Worm (Caenorhabditis elegans) whole organism, L4 larva: Measurements from ENCODE around the gene Y54G2A.13.
A peak's percentile ranks its signal among the peaks of the same experiment; 100 is the strongest.

ENCODE experiments used
- Y48G9A.11 ChIP-seq: fragments of 200-800 bp; sonication (Bioruptor generic); IDR thresholded peaks from 2 replicates; pipeline ENCODE4 v1.3.6; 2022; ENCODE audit warnings: missing genetic modification reagents, missing genetic modification characterization, missing compliant biosample characterization
- Y5F2A.4 ChIP-seq: fragments of 200-800 bp; sonication (Bioruptor generic); optimal IDR thresholded peaks from 2 replicates; lab custom pipeline; 2018; ENCODE audit warnings: mild to moderate bottlenecking, missing genetic modification characterization, missing compliant biosample characterization
- ZK546.5 ChIP-seq, 2 experiments: sonication (generic microtip); optimal IDR thresholded peaks; 2 replicates each; lab custom pipeline; 2017; ENCODE audit warnings: missing biosample characterization in 2 of 2, missing genetic modification characterization in 2 of 2
- aha-1 ChIP-seq: fragments of 150-350 bp; peaks from one replicate; lab custom pipeline; 2014; ENCODE audit warnings: missing biosample characterization, missing genetic modification characterization
- ceh-32 ChIP-seq: sonication (generic microtip); optimal IDR thresholded peaks from 2 replicates; lab custom pipeline; 2016; ENCODE audit warnings: mild to moderate bottlenecking, missing genetic modification characterization, missing compliant biosample characterization; ENCODE audit not compliant: poor library complexity
- ces-1 ChIP-seq: fragments of 150-350 bp; sonication (generic microtip); optimal IDR thresholded peaks from 4 replicates; lab custom pipeline; 2014; ENCODE audit warnings: missing biosample characterization, missing genetic modification reagents, missing genetic modification characterization
- cey-2 ChIP-seq: sonication (generic microtip); optimal IDR thresholded peaks from 3 replicates; lab custom pipeline; 2017; ENCODE audit warnings: missing genetic modification characterization, mild to moderate bottlenecking, missing compliant biosample characterization, antibody characterized with exemption, borderline replicate concordance; ENCODE audit not compliant: insufficient read depth
- daf-19 ChIP-seq: fragments of 200-800 bp; sonication (Bioruptor generic); conservative IDR thresholded peaks from 2 replicates; pipeline ENCODE4 v1.3.6; 2022; ENCODE audit warnings: missing genetic modification characterization, missing compliant biosample characterization
- daf-8 ChIP-seq: fragments of 200-800 bp; sonication (Bioruptor generic); IDR thresholded peaks from 2 replicates; pipeline ENCODE4 v1.3.6; 2022; ENCODE audit warnings: missing genetic modification characterization, missing compliant biosample characterization
- duxl-1 ChIP-seq: sonication (generic microtip); optimal IDR thresholded peaks from 2 replicates; lab custom pipeline; 2016; ENCODE audit warnings: mild to moderate bottlenecking, missing genetic modification characterization, moderate library complexity, missing compliant biosample characterization; ENCODE audit not compliant: poor library complexity
- fos-1 ChIP-seq: fragments of 150-350 bp; optimal IDR thresholded peaks from 2 replicates; lab custom pipeline; 2014; ENCODE audit warnings: missing biosample characterization, missing genetic modification characterization
- gei-8 ChIP-seq: fragments of 200-800 bp; sonication (Bioruptor generic); optimal IDR thresholded peaks from 2 replicates; lab custom pipeline; 2018; ENCODE audit warnings: mild to moderate bottlenecking, missing genetic modification characterization, missing compliant biosample characterization
- hmg-1.1 ChIP-seq: fragments of 200-800 bp; sonication (Bioruptor generic); IDR thresholded peaks from 2 replicates; pipeline ENCODE4 v1.3.6; 2022; ENCODE audit warnings: missing genetic modification reagents, missing genetic modification characterization, missing compliant biosample characterization
- jun-1 ChIP-seq: fragments of 150-350 bp; optimal IDR thresholded peaks from 2 replicates; lab custom pipeline; 2014; ENCODE audit warnings: missing biosample characterization, missing genetic modification reagents, missing genetic modification characterization
- lim-7 ChIP-seq: fragments of 200-800 bp; sonication (Bioruptor generic); IDR thresholded peaks from 2 replicates; pipeline ENCODE4 v1.3.6; 2022; ENCODE audit warnings: missing genetic modification characterization, missing compliant biosample characterization
- lin-13 ChIP-seq: fragments of 150-350 bp; optimal IDR thresholded peaks from 2 replicates; lab custom pipeline; 2014; ENCODE audit warnings: missing biosample characterization, missing genetic modification reagents, missing genetic modification characterization
- madf-5 ChIP-seq, 2 experiments: fragments of 200-800 bp; sonication (Bioruptor generic); IDR thresholded peaks; 2 replicates each; pipeline ENCODE4 v1.3.6; 2022; ENCODE audit warnings: missing compliant biosample characterization in 2 of 2, missing genetic modification characterization in 2 of 2
- madf-9 ChIP-seq: fragments of 200-800 bp; sonication (Bioruptor generic); conservative IDR thresholded peaks from 2 replicates; pipeline ENCODE4 v1.3.6; 2022; ENCODE audit warnings: missing genetic modification reagents, missing genetic modification characterization, missing compliant biosample characterization
- mep-1 ChIP-seq: fragments of 150-350 bp; sonication (generic microtip); optimal IDR thresholded peaks from 3 replicates; lab custom pipeline; 2014; ENCODE audit warnings: missing biosample characterization, missing genetic modification characterization
- mes-2 ChIP-seq: sonication (generic microtip); optimal IDR thresholded peaks from 2 replicates; lab custom pipeline; 2016; ENCODE audit warnings: missing genotype, mild to moderate bottlenecking, missing genetic modification characterization, missing compliant biosample characterization; ENCODE audit not compliant: poor library complexity, severe bottlenecking
- nhr-102 ChIP-seq: sonication (generic microtip); optimal IDR thresholded peaks from 2 replicates; lab custom pipeline; 2016; ENCODE audit warnings: mild to moderate bottlenecking, missing genetic modification characterization, moderate library complexity, missing compliant biosample characterization
- nhr-25 ChIP-seq: sonication (generic microtip); optimal IDR thresholded peaks from 2 replicates; lab custom pipeline; 2017; ENCODE audit warnings: missing genetic modification characterization, mild to moderate bottlenecking, missing compliant biosample characterization, antibody characterized with exemption, moderate library complexity, borderline replicate concordance; ENCODE audit not compliant: insufficient read depth
- nhr-42 ChIP-seq: fragments of 200-800 bp; sonication (Bioruptor generic); IDR thresholded peaks from 2 replicates; pipeline ENCODE4 v1.3.6; 2022; ENCODE audit warnings: missing genetic modification characterization, missing compliant biosample characterization
- nhr-76 ChIP-seq: fragments of 150-350 bp; optimal IDR thresholded peaks from 2 replicates; lab custom pipeline; 2014; ENCODE audit warnings: missing biosample characterization, missing genetic modification characterization
- php-3 ChIP-seq: fragments of 200-800 bp; sonication (Bioruptor generic); IDR thresholded peaks from 2 replicates; pipeline ENCODE4 v1.3.6; 2022; ENCODE audit warnings: missing genetic modification reagents, missing genetic modification characterization, missing compliant biosample characterization
- rbr-2 ChIP-seq: sonication (generic microtip); optimal IDR thresholded peaks from 2 replicates; lab custom pipeline; 2016; ENCODE audit warnings: missing genotype, missing genetic modification characterization, missing compliant biosample characterization
- saeg-2 ChIP-seq: fragments of 200-800 bp; sonication (Bioruptor generic); IDR thresholded peaks from 2 replicates; pipeline ENCODE4 v1.3.6; 2022; ENCODE audit warnings: missing genetic modification reagents, missing genetic modification characterization, missing compliant biosample characterization
- sdz-12 ChIP-seq: fragments of 200-800 bp; sonication (Bioruptor generic); optimal IDR thresholded peaks from 2 replicates; lab custom pipeline; 2018; ENCODE audit warnings: mild to moderate bottlenecking, missing genetic modification characterization, missing compliant biosample characterization
- set-16 ChIP-seq: fragments of 200-800 bp; sonication (Bioruptor generic); IDR thresholded peaks from 2 replicates; pipeline ENCODE4 v1.3.6; 2022; ENCODE audit warnings: missing genetic modification reagents, missing genetic modification characterization, missing compliant biosample characterization
- skn-1 ChIP-seq: fragments of 150-350 bp; optimal IDR thresholded peaks from 2 replicates; lab custom pipeline; 2014; ENCODE audit warnings: missing biosample characterization, missing genetic modification characterization
- snpc-1.2 ChIP-seq: fragments of 200-800 bp; sonication (Bioruptor generic); IDR thresholded peaks from 2 replicates; pipeline ENCODE4 v1.3.6; 2022; ENCODE audit warnings: missing genetic modification reagents, missing genetic modification characterization, missing compliant biosample characterization
- spr-1 ChIP-seq: sonication (generic microtip); optimal IDR thresholded peaks from 2 replicates; lab custom pipeline; 2016; ENCODE audit warnings: mild to moderate bottlenecking, missing genetic modification characterization, missing compliant biosample characterization
- spr-3 ChIP-seq: fragments of 200-800 bp; sonication (Bioruptor generic); optimal IDR thresholded peaks from 2 replicates; lab custom pipeline; 2018; ENCODE audit warnings: mild to moderate bottlenecking, missing genetic modification characterization, missing compliant biosample characterization
- unc-62 ChIP-seq, 3 experiments: fragments of 150-350 bp in 1 of 3; sonication (generic microtip); optimal IDR thresholded peaks in 2 of 3; peaks in 1 of 3; 1 replicate in 1 of 3; 2 replicates in 2 of 3; lab custom pipeline; 2014 to 2017; ENCODE audit warnings: missing biosample characterization in 3 of 3, missing genetic modification characterization in 3 of 3, missing genetic modification reagents in 3 of 3, missing genotype in 1 of 3
- zfp-3 ChIP-seq: fragments of 200-800 bp; sonication (Bioruptor generic); conservative IDR thresholded peaks from 2 replicates; pipeline ENCODE4 v1.3.6; 2022; ENCODE audit warnings: missing genetic modification reagents, missing genetic modification characterization, missing compliant biosample characterization

Gene Y54G2A.13

ce11 chrIV:2772209-2772851 is 47.2 kb downstream of the Y54G2A.13 start (continued):
- TF ChIP-seq nhr-76 (no peak), fos-1 (tag; lab: Kevin White, UChicago) (no peak), ZK546.5 (tag; optimal IDR thresholded peaks at IDR 0.05; lab: Kevin White, UChicago) (no peak), saeg-2 (GFP tag; lab: Robert Waterston, UW) (no peak), hmg-1.1 (GFP tag; lab: Robert Waterston, UW) (no peak), gei-8 (GFP tag; lab: Kevin White, UChicago) (peak; percentile 40), nhr-42 (GFP tag; lab: Robert Waterston, UW) (no peak), Y5F2A.4 (GFP tag; lab: Kevin White, UChicago) (no peak), ces-1 (no peak), mep-1 (tag; lab: Kevin White, UChicago) (no peak), spr-1 (tag; lab: Kevin White, UChicago) (no peak), cey-2 (no peak)

ce11 chrIV:2771692-2772091 is 47.8 kb downstream of the Y54G2A.13 start, which contains the start of gene Y54G2A.11:
Gene Y54G2A.11 (minus strand): TSS chrIV:2771792.
- TF ChIP-seq duxl-1 (tag; lab: Kevin White, UChicago) (no peak), daf-8 (GFP tag; lab: Robert Waterston, UW) (no peak), unc-62 (GFP tag; optimal IDR thresholded peaks at IDR 0.05 in 1 of 2; lab: Kevin White, UChicago) (no peak), unc-62 (tag; optimal IDR thresholded peaks at IDR 0.05; lab: Kevin White, UChicago) (no peak), nhr-102 (tag; lab: Kevin White, UChicago) (no peak), skn-1 (tag; lab: Kevin White, UChicago) (no peak), php-3 (no peak), rbr-2 (tag; lab: Kevin White, UChicago) (no peak), lin-13 (GFP tag; lab: Kevin White, UChicago) (no peak), Y48G9A.11 (GFP tag; lab: Robert Waterston, UW) (no peak)

ce11 chrIV:2770835-2771234 is 48.7 kb downstream of the Y54G2A.13 start:
- TF ChIP-seq ces-1 (no peak), set-16 (GFP tag; lab: Robert Waterston, UW) (peak; percentile 79), aha-1 (tag; lab: Kevin White, UChicago) (peak; percentile 93), madf-9 (GFP tag; lab: Robert Waterston, UW) (peak; percentile 6; the same call in 1 of the 2 replicates), mes-2 (tag; lab: Kevin White, UChicago) (no peak), snpc-1.2 (peak; percentile 55; the same call in 1 of the 2 replicates), daf-8 (GFP tag; lab: Robert Waterston, UW) (no peak), spr-3 (GFP tag; lab: Kevin White, UChicago) (peak; percentile 12), ceh-32 (no peak), zfp-3 (GFP tag; lab: Robert Waterston, UW) (no peak), lim-7 (GFP tag; lab: Robert Waterston, UW) (0 out of 2 replicates have a peak, but pooled peaks have one; percentile 37), sdz-12 (GFP tag; lab: Kevin White, UChicago) (peak; percentile 52)

ce11 chrIV:2770067-2770466 is 49.5 kb downstream of the Y54G2A.13 start:
- TF ChIP-seq unc-62 (GFP tag; optimal IDR thresholded peaks at IDR 0.05 in 1 of 2; lab: Kevin White, UChicago) (peak in 1 of 2 experiments; percentile 93), unc-62 (tag; optimal IDR thresholded peaks at IDR 0.05; lab: Kevin White, UChicago) (no peak), aha-1 (tag; lab: Kevin White, UChicago) (peak; percentile 38), madf-5 (GFP tag; IDR thresholded peaks at IDR 0.05; lab: Robert Waterston, UW) (no peak), fos-1 (tag; lab: Kevin White, UChicago) (no peak), jun-1 (tag; lab: Kevin White, UChicago) (no peak), daf-19 (GFP tag; lab: Robert Waterston, UW) (no peak), saeg-2 (GFP tag; lab: Robert Waterston, UW) (no peak), nhr-25 (tag; lab: Kevin White, UChicago) (no peak)
